Fruit fly (Drosophila melanogaster): ENCODE data around the gene CG5653.

Gene CG5653

dm6 chr3L:8919678-8920077, 46.5 kb downstream of the CG5653 start:
- no peak for TF ChIP-seq usp (GFP tag; optimal IDR thresholded peaks at IDR 0.05)
- no peak for TF ChIP-seq fru (GFP tag; optimal IDR thresholded peaks at IDR 0.05)
- no peak for TF ChIP-seq Abd-B (GFP tag; optimal IDR thresholded peaks at IDR 0.05)
- TF ChIP-seq psq (GFP tag; optimal IDR thresholded peaks at IDR 0.05) = no peak
- TF ChIP-seq CG32264 (GFP tag; optimal IDR thresholded peaks at IDR 0.05) = no peak
- TF ChIP-seq tai (GFP tag; optimal IDR thresholded peaks at IDR 0.05) = no peak
- no peak for TF ChIP-seq Sp1 (GFP tag; optimal IDR thresholded peaks at IDR 0.05)
- TF ChIP-seq GATAd (GFP tag; optimal IDR thresholded peaks at IDR 0.05) = no peak
- TF ChIP-seq dl (GFP tag; optimal IDR thresholded peaks at IDR 0.05; ENCODE audit: insufficient read depth in 1 of 2, partially characterized antibody in 2 of 2) = no peak
- TF ChIP-seq Myc (optimal IDR thresholded peaks at IDR 0.05) = no peak
- no peak for TF ChIP-seq rgr (GFP tag; optimal IDR thresholded peaks at IDR 0.05)
- TF ChIP-seq CrebA (GFP tag; optimal IDR thresholded peaks at IDR 0.05; ENCODE audit: borderline replicate concordance) = no peak
- TF ChIP-seq Hr83 (GFP tag; optimal IDR thresholded peaks at IDR 0.05; ENCODE audit: poor library complexity, severe bottlenecking) = no peak
- no peak for TF ChIP-seq N (GFP tag; optimal IDR thresholded peaks at IDR 0.05)

Data from whole organism, wandering third instar larva.